Worm (Caenorhabditis elegans): ENCODE data around the gene snt-5.

snt-5 gene

ce11 chrV:1438832-1439231 is 27.5 kb upstream of the snt-5 start, which contains the start of gene R09B5.11:
Gene R09B5.11 (plus strand): TSS chrV:1439205.
- TF ChIP-seq nhr-25 (tag; optimal IDR thresholded peaks at IDR 0.05) (peak; percentile 19), sma-3 (GFP tag; optimal IDR thresholded peaks at IDR 0.05) (peak; percentile 41), nhr-10 (tag; optimal IDR thresholded peaks at IDR 0.05) (no peak), gmeb-1 (tag; optimal IDR thresholded peaks at IDR 0.05) (peak; percentile 16), lin-39 (tag; optimal IDR thresholded peaks at IDR 0.05) (no peak), sma-9 (GFP tag; optimal IDR thresholded peaks at IDR 0.05) (peak; percentile 8), sma-9 (tag; optimal IDR thresholded peaks at IDR 0.05) (no peak)

- TF ChIP-seq nhr-25 (tag; optimal IDR thresholded peaks at IDR 0.05) (peak; percentile 10), ztf-1 (GFP tag; conservative IDR thresholded peaks at IDR 0.05) (no peak), nhr-6 (tag; optimal IDR thresholded peaks at IDR 0.05) (no peak), skn-1 (tag; optimal IDR thresholded peaks at IDR 0.05) (no peak)
Measured at ce11 chrV:1438205-1438604, 26.8 kb upstream of the snt-5 start.

ce11 chrV:1435106-1435505 is 23.7 kb upstream of the snt-5 start:
- TF ChIP-seq gmeb-1 (tag; optimal IDR thresholded peaks at IDR 0.05) (peak; percentile 13), nhr-6 (tag; optimal IDR thresholded peaks at IDR 0.05) (no peak)

ce11 chrV:1434398-1434797 is 23.0 kb upstream of the snt-5 start:
- peak; percentile 54 for TF ChIP-seq gmeb-1 (tag; optimal IDR thresholded peaks at IDR 0.05)
- no peak for TF ChIP-seq skn-1 (tag; optimal IDR thresholded peaks at IDR 0.05)
- no peak for TF ChIP-seq unc-39 (tag; optimal IDR thresholded peaks at IDR 0.05)

ce11 chrV:1433419-1433765 is 22.0 kb upstream of the snt-5 start:
- TF ChIP-seq elt-1 (tag; optimal IDR thresholded peaks at IDR 0.05), result no peak

- TF ChIP-seq zag-1 (tag; optimal IDR thresholded peaks at IDR 0.05), result no peak
- no peak for TF ChIP-seq nhr-12 (tag; optimal IDR thresholded peaks at IDR 0.05)
- no peak for TF ChIP-seq peb-1 (tag; optimal IDR thresholded peaks at IDR 0.05)
- TF ChIP-seq sma-3 (GFP tag; optimal IDR thresholded peaks at IDR 0.05), result no peak
- TF ChIP-seq gmeb-1 (tag; optimal IDR thresholded peaks at IDR 0.05), result peak; percentile 98
- TF ChIP-seq fos-1 (tag; optimal IDR thresholded peaks at IDR 0.05), result peak; percentile 18
- no peak for TF ChIP-seq lin-39 (tag; optimal IDR thresholded peaks at IDR 0.05)
- TF ChIP-seq ama-1 (optimal IDR thresholded peaks at IDR 0.05), result no peak
- TF ChIP-seq dmd-4 (tag; optimal IDR thresholded peaks at IDR 0.05), result no peak
- no peak for TF ChIP-seq unc-39 (tag; optimal IDR thresholded peaks at IDR 0.05)
Measured at ce11 chrV:1432500-1433418, 21.4 kb upstream of the snt-5 start.

ce11 chrV:1431702-1432187 is 20.4 kb upstream of the snt-5 start, which contains the start of gene ges-1:
Gene ges-1 (minus strand): TSS chrV:1432137.
- TF ChIP-seq mdl-1 (tag; optimal IDR thresholded peaks at IDR 0.05) (no peak), unc-39 (tag; optimal IDR thresholded peaks at IDR 0.05) (no peak), nhr-25 (tag; optimal IDR thresholded peaks at IDR 0.05) (no peak), alr-1 (tag; optimal IDR thresholded peaks at IDR 0.05) (no peak), Y55F3AM.14 (GFP tag; optimal IDR thresholded peaks at IDR 0.05) (no peak), snpc-4 (tag; optimal IDR thresholded peaks at IDR 0.05) (no peak), nhr-129 (tag; optimal IDR thresholded peaks at IDR 0.05) (no peak), peb-1 (tag; optimal IDR thresholded peaks at IDR 0.05) (no peak), egl-27 (tag; optimal IDR thresholded peaks at IDR 0.05) (no peak), skn-1 (tag; optimal IDR thresholded peaks at IDR 0.05) (no peak), sem-4 (tag; optimal IDR thresholded peaks at IDR 0.05) (no peak), ceh-82 (tag; optimal IDR thresholded peaks at IDR 0.05) (no peak), R02D3.7 (tag; optimal IDR thresholded peaks at IDR 0.05) (no peak), lin-39 (tag; optimal IDR thresholded peaks at IDR 0.05) (no peak), F13H6.1 (tag; optimal IDR thresholded peaks at IDR 0.05) (no peak)

Measured in whole organism, L2 larva.